Worm (Caenorhabditis elegans) whole organism, young adult: ENCODE measurements around the gene F15G9.5.

ENCODE experiments used
- B0019.2 ChIP-seq: fragments of 200-800 bp; sonication (Bioruptor generic); conservative IDR thresholded peaks from 2 replicates; pipeline ENCODE4 v1.3.6; 2022; ENCODE audit warnings: missing genetic modification reagents, missing genetic modification characterization, missing compliant biosample characterization
- B0336.3 ChIP-seq: fragments of 200-800 bp; sonication (Bioruptor generic); IDR thresholded peaks from 2 replicates; pipeline ENCODE4 v1.3.6; 2022; ENCODE audit warnings: missing genetic modification characterization, missing compliant biosample characterization
- D2030.7 ChIP-seq: fragments of 200-800 bp; sonication (Bioruptor generic); IDR thresholded peaks from 2 replicates; pipeline ENCODE4 v1.3.6; 2022; ENCODE audit warnings: missing genetic modification reagents, missing genetic modification characterization, missing compliant biosample characterization
- F22D6.2 ChIP-seq: sonication (generic microtip); optimal IDR thresholded peaks from 2 replicates; lab custom pipeline; 2016; ENCODE audit warnings: mild to moderate bottlenecking, missing genetic modification characterization, missing compliant biosample characterization
- F33H1.4 ChIP-seq: fragments of 200-800 bp; sonication (Bioruptor generic); IDR thresholded peaks from 2 replicates; pipeline ENCODE4 v1.3.6; 2022; ENCODE audit warnings: missing genetic modification reagents, missing genetic modification characterization, missing compliant biosample characterization
- F55B11.4 ChIP-seq: sonication (generic microtip); optimal IDR thresholded peaks from 2 replicates; lab custom pipeline; 2016; ENCODE audit warnings: missing compliant biosample characterization, missing genetic modification characterization, borderline replicate concordance; ENCODE audit not compliant: insufficient read depth
- F57C9.4 ChIP-seq: sonication (generic microtip); optimal IDR thresholded peaks from 2 replicates; lab custom pipeline; 2017; ENCODE audit warnings: mild to moderate bottlenecking, missing genetic modification characterization, missing compliant biosample characterization
- K11D2.4 ChIP-seq: fragments of 200-800 bp; sonication (Bioruptor generic); IDR thresholded peaks from 2 replicates; pipeline ENCODE4 v1.3.6; 2022; ENCODE audit warnings: missing genetic modification reagents, missing genetic modification characterization, missing compliant biosample characterization
- K12H6.12 ChIP-seq: fragments of 200-800 bp; sonication (Bioruptor generic); optimal IDR thresholded peaks from 2 replicates; lab custom pipeline; 2018; ENCODE audit warnings: mild to moderate bottlenecking, missing genetic modification characterization, missing compliant biosample characterization
- T07F8.4 ChIP-seq: sonication (generic microtip); optimal IDR thresholded peaks from 2 replicates; lab custom pipeline; 2016; ENCODE audit warnings: mild to moderate bottlenecking, missing genetic modification characterization, moderate library complexity, missing compliant biosample characterization
- Y56A3A.18 ChIP-seq: fragments of 200-800 bp; sonication (Bioruptor generic); IDR thresholded peaks from 2 replicates; pipeline ENCODE4 v1.3.6; 2022; ENCODE audit warnings: missing genetic modification reagents, missing genetic modification characterization, missing compliant biosample characterization
- Y67H2A.10 ChIP-seq: fragments of 200-800 bp; sonication (Bioruptor generic); conservative IDR thresholded peaks from 2 replicates; pipeline ENCODE4 v1.3.6; 2022; ENCODE audit warnings: missing genetic modification reagents, missing genetic modification characterization, missing compliant biosample characterization
- aptf-2 ChIP-seq: fragments of 200-800 bp; sonication (Bioruptor generic); conservative IDR thresholded peaks from 2 replicates; pipeline ENCODE4 v1.3.6; 2022; ENCODE audit warnings: missing genetic modification reagents, missing genetic modification characterization, missing compliant biosample characterization
- attf-3 ChIP-seq: fragments of 200-800 bp; sonication (Bioruptor generic); conservative IDR thresholded peaks from 2 replicates; pipeline ENCODE4 v1.3.6; 2022; ENCODE audit warnings: missing genetic modification reagents, missing genetic modification characterization, missing compliant biosample characterization
- bed-1 ChIP-seq: fragments of 200-800 bp; sonication (Bioruptor generic); IDR thresholded peaks from 2 replicates; pipeline ENCODE4 v1.3.6; 2022; ENCODE audit warnings: missing genetic modification reagents, missing genetic modification characterization, missing compliant biosample characterization
- cebp-1 ChIP-seq, 2 experiments: fragments of 200-800 bp in 1 of 2; sonication (Bioruptor generic) in 1 of 2; sonication (generic microtip) in 1 of 2; IDR thresholded peaks in 1 of 2; optimal IDR thresholded peaks in 1 of 2; 2 replicates each; pipeline versions ENCODE4 v1.3.6 to Lab custom; 2017 to 2022; ENCODE audit warnings: missing compliant biosample characterization in 2 of 2, missing genetic modification characterization in 2 of 2, mild to moderate bottlenecking in 1 of 2, missing genetic modification reagents in 1 of 2, moderate library complexity in 1 of 2
- cebp-2 ChIP-seq: fragments of 200-800 bp; sonication (Bioruptor generic); IDR thresholded peaks from 2 replicates; pipeline ENCODE4 v1.3.6; 2022; ENCODE audit warnings: missing genetic modification characterization, missing compliant biosample characterization
- ceh-27 ChIP-seq: fragments of 200-800 bp; sonication (Bioruptor generic); optimal IDR thresholded peaks from 2 replicates; lab custom pipeline; 2018; ENCODE audit warnings: mild to moderate bottlenecking, missing genetic modification characterization, moderate library complexity, missing compliant biosample characterization
- ceh-79 ChIP-seq: sonication (generic microtip); optimal IDR thresholded peaks from 2 replicates; lab custom pipeline; 2017; ENCODE audit warnings: mild to moderate bottlenecking, missing genetic modification characterization, missing compliant biosample characterization
- die-1 ChIP-seq: sonication (generic microtip); optimal IDR thresholded peaks from 2 replicates; lab custom pipeline; 2016; ENCODE audit warnings: missing genotype, mild to moderate bottlenecking, missing genetic modification characterization, missing compliant biosample characterization
- egl-18 ChIP-seq: fragments of 200-800 bp; sonication (Bioruptor generic); IDR thresholded peaks from 2 replicates; pipeline ENCODE4 v1.3.6; 2022; ENCODE audit warnings: missing genetic modification reagents, missing genetic modification characterization, missing compliant biosample characterization
- ets-4 ChIP-seq: fragments of 200-800 bp; sonication (Bioruptor generic); optimal IDR thresholded peaks from 2 replicates; lab custom pipeline; 2018; ENCODE audit warnings: mild to moderate bottlenecking, missing genetic modification characterization, missing compliant biosample characterization
- hmg-1.2 ChIP-seq: fragments of 200-800 bp; sonication (Bioruptor generic); IDR thresholded peaks from 2 replicates; pipeline ENCODE4 v1.3.6; 2022; ENCODE audit warnings: missing genetic modification reagents, missing genetic modification characterization, missing compliant biosample characterization
- hmg-20 ChIP-seq: fragments of 200-800 bp; sonication (Bioruptor generic); IDR thresholded peaks from 2 replicates; pipeline ENCODE4 v1.3.6; 2022; ENCODE audit warnings: missing genetic modification reagents, missing genetic modification characterization, missing compliant biosample characterization
- hsf-1 ChIP-seq: fragments of 200-800 bp; sonication (Bioruptor generic); IDR thresholded peaks from 2 replicates; pipeline ENCODE4 v1.3.6; 2022; ENCODE audit warnings: missing genetic modification reagents, missing genetic modification characterization, missing compliant biosample characterization
- let-526 ChIP-seq: fragments of 200-800 bp; sonication (Bioruptor generic); IDR thresholded peaks from 2 replicates; pipeline ENCODE4 v1.3.6; 2022; ENCODE audit warnings: missing genetic modification reagents, missing genetic modification characterization, missing compliant biosample characterization
- lin-35 ChIP-seq, 3 experiments: fragments of 150-350 bp in 2 of 3; sonication (generic microtip) in 1 of 3; optimal IDR thresholded peaks; 2 replicates each; lab custom pipeline; 2014 to 2018; ENCODE audit warnings: missing biosample characterization in 3 of 3, missing genetic modification characterization in 3 of 3, missing genetic modification reagents in 3 of 3
- lin-40 ChIP-seq: sonication (generic microtip); optimal IDR thresholded peaks from 2 replicates; lab custom pipeline; 2016; ENCODE audit warnings: missing genetic modification characterization, mild to moderate bottlenecking, missing compliant biosample characterization, missing genotype, missing genetic modification reagents
- lin-54 ChIP-seq: fragments of 200-800 bp; sonication (Bioruptor generic); optimal IDR thresholded peaks from 2 replicates; lab custom pipeline; 2018; ENCODE audit warnings: mild to moderate bottlenecking, missing genetic modification characterization, missing compliant biosample characterization
- lsl-1 ChIP-seq: fragments of 200-800 bp; sonication (Bioruptor generic); optimal IDR thresholded peaks from 2 replicates; lab custom pipeline; 2018; ENCODE audit warnings: mild to moderate bottlenecking, missing genetic modification characterization, moderate library complexity, missing compliant biosample characterization
- lsy-27 ChIP-seq: sonication (generic microtip); optimal IDR thresholded peaks from 2 replicates; lab custom pipeline; 2017; ENCODE audit warnings: missing genetic modification characterization, mild to moderate bottlenecking, missing compliant biosample characterization, antibody characterized with exemption, missing genotype, borderline replicate concordance; ENCODE audit not compliant: insufficient read depth
- madf-3 ChIP-seq: fragments of 200-800 bp; sonication (Bioruptor generic); IDR thresholded peaks from 2 replicates; pipeline ENCODE4 v1.3.6; 2022; ENCODE audit warnings: missing genetic modification reagents, missing genetic modification characterization, missing compliant biosample characterization
- mcd-1 ChIP-seq: fragments of 200-800 bp; sonication (Bioruptor generic); IDR thresholded peaks from 2 replicates; pipeline ENCODE4 v1.3.6; 2022; ENCODE audit warnings: missing genetic modification reagents, missing genetic modification characterization, missing compliant biosample characterization
- mel-28 ChIP-seq: sonication (generic microtip); optimal IDR thresholded peaks from 2 replicates; lab custom pipeline; 2016; ENCODE audit warnings: borderline replicate concordance, mild to moderate bottlenecking, missing genetic modification characterization, missing compliant biosample characterization
- mxl-1 ChIP-seq: sonication (generic microtip); optimal IDR thresholded peaks from 2 replicates; lab custom pipeline; 2016; ENCODE audit warnings: missing genetic modification characterization, missing compliant biosample characterization
- nfya-1 ChIP-seq: sonication (generic microtip); optimal IDR thresholded peaks from 2 replicates; lab custom pipeline; 2017; ENCODE audit warnings: antibody characterized with exemption, missing compliant biosample characterization, missing genetic modification characterization, borderline replicate concordance; ENCODE audit not compliant: insufficient read depth
- nfyb-1 ChIP-seq: fragments of 200-800 bp; sonication (Bioruptor generic); IDR thresholded peaks from 2 replicates; pipeline ENCODE4 v1.3.6; 2022; ENCODE audit warnings: missing genetic modification reagents, missing genetic modification characterization, missing compliant biosample characterization
- nhr-90 ChIP-seq: sonication (generic microtip); optimal IDR thresholded peaks from 2 replicates; lab custom pipeline; 2016; ENCODE audit warnings: missing genotype, mild to moderate bottlenecking, missing genetic modification characterization, missing compliant biosample characterization
- pha-4 ChIP-seq: fragments of 150-350 bp; sonication (generic microtip); optimal IDR thresholded peaks from 2 replicates; lab custom pipeline; 2014; ENCODE audit warnings: missing biosample characterization, missing genetic modification reagents, missing genetic modification characterization
- rcor-1 ChIP-seq: fragments of 200-800 bp; sonication (Bioruptor generic); IDR thresholded peaks from 2 replicates; pipeline ENCODE4 v1.3.6; 2022; ENCODE audit warnings: missing genetic modification reagents, missing genetic modification characterization, missing compliant biosample characterization
- rec-8 ChIP-seq, 2 experiments: sonication (generic microtip); optimal IDR thresholded peaks; 2 replicates each; lab custom pipeline; 2016; ENCODE audit warnings: mild to moderate bottlenecking in 2 of 2, missing genetic modification characterization in 2 of 2, missing genetic modification reagents in 2 of 2, missing genotype in 2 of 2, missing biosample characterization in 1 of 2, missing compliant biosample characterization in 1 of 2, moderate library complexity in 1 of 2
- repo-1 ChIP-seq: sonication (generic microtip); optimal IDR thresholded peaks from 2 replicates; lab custom pipeline; 2017; ENCODE audit warnings: mild to moderate bottlenecking, missing genetic modification characterization, missing compliant biosample characterization
- sptf-2 ChIP-seq: fragments of 200-800 bp; sonication (Bioruptor generic); optimal IDR thresholded peaks from 2 replicates; lab custom pipeline; 2018; ENCODE audit warnings: mild to moderate bottlenecking, missing genetic modification characterization, missing compliant biosample characterization
- tbp1 ChIP-seq: fragments of 200-800 bp; sonication (Bioruptor generic); optimal IDR thresholded peaks from 2 replicates; lab custom pipeline; 2018; ENCODE audit warnings: mild to moderate bottlenecking, missing genetic modification characterization, missing compliant biosample characterization
- xnd-1 ChIP-seq: sonication (generic microtip); optimal IDR thresholded peaks from 2 replicates; lab custom pipeline; 2016; ENCODE audit warnings: missing genotype, missing genetic modification reagents, missing genetic modification characterization, missing compliant biosample characterization
- ztf-18 ChIP-seq: sonication (generic microtip); optimal IDR thresholded peaks from 2 replicates; lab custom pipeline; 2016; ENCODE audit warnings: missing genotype, mild to moderate bottlenecking, missing genetic modification characterization, missing compliant biosample characterization

The F15G9.5 gene

ce11 chrX:9742058-9742457 is 4.4 kb upstream of the F15G9.5 start:
- TF ChIP-seq pha-4 (tag; lab: Kevin White, UChicago) (no peak), hsf-1 (GFP tag; lab: Robert Waterston, UW) (no peak), attf-3 (GFP tag; lab: Robert Waterston, UW) (no peak), cebp-1 (GFP tag; IDR thresholded peaks at IDR 0.05; lab: Robert Waterston, UW) (no peak), cebp-1 (tag; optimal IDR thresholded peaks at IDR 0.05; lab: Kevin White, UChicago) (no peak), F22D6.2 (tag; lab: Kevin White, UChicago) (no peak), nfya-1 (tag; lab: Kevin White, UChicago) (no peak), mxl-1 (no peak), F55B11.4 (tag; lab: Kevin White, UChicago) (no peak), hmg-1.2 (GFP tag; lab: Robert Waterston, UW) (no peak), rcor-1 (GFP tag; lab: Robert Waterston, UW) (no peak), ceh-27 (GFP tag; lab: Kevin White, UChicago) (no peak), B0336.3 (GFP tag; lab: Robert Waterston, UW) (no peak), lsy-27 (tag; lab: Kevin White, UChicago) (no peak), K11D2.4 (no peak), xnd-1 (tag; lab: Kevin White, UChicago) (no peak), die-1 (no peak), ztf-18 (tag; lab: Kevin White, UChicago) (no peak), F33H1.4 (no peak)

- TF ChIP-seq nfyb-1 (GFP tag; lab: Robert Waterston, UW) = no peak
- no peak for TF ChIP-seq mxl-1
- no peak for TF ChIP-seq lin-54 (GFP tag; lab: Kevin White, UChicago)
- TF ChIP-seq cebp-2 = no peak
- TF ChIP-seq lsy-27 (tag; lab: Kevin White, UChicago) = no peak
- TF ChIP-seq mel-28 = no peak
- no peak for TF ChIP-seq D2030.7
- no peak for TF ChIP-seq T07F8.4
- no peak for TF ChIP-seq Y67H2A.10 (GFP tag; lab: Robert Waterston, UW)
- TF ChIP-seq ceh-79 (tag; lab: Kevin White, UChicago) = no peak
- no peak for TF ChIP-seq lsl-1 (GFP tag; lab: Kevin White, UChicago)
- TF ChIP-seq sptf-2 = no peak
- TF ChIP-seq egl-18 = no peak
- TF ChIP-seq ets-4 (GFP tag; lab: Kevin White, UChicago) = no peak
- no peak for TF ChIP-seq bed-1
- no peak for TF ChIP-seq B0019.2 (GFP tag; lab: Robert Waterston, UW)
- TF ChIP-seq rec-8 (tag; optimal IDR thresholded peaks at IDR 0.05; lab: Kevin White, UChicago) = no peak
- no peak for TF ChIP-seq let-526 (GFP tag; lab: Robert Waterston, UW)
Observed at ce11 chrX:9735479-9735878, 2.2 kb downstream of the F15G9.5 start.

ce11 chrX:9719070-9719469 is 18.6 kb downstream of the F15G9.5 start:
- TF ChIP-seq lin-35 (GFP tag; optimal IDR thresholded peaks at IDR 0.05; lab: Kevin White, UChicago) (no peak), madf-3 (no peak), mcd-1 (no peak), nhr-90 (no peak), tbp1 (GFP tag; lab: Kevin White, UChicago) (no peak), rec-8 (tag; optimal IDR thresholded peaks at IDR 0.05; lab: Kevin White, UChicago) (no peak), hsf-1 (GFP tag; lab: Robert Waterston, UW) (no peak), hmg-20 (GFP tag; lab: Robert Waterston, UW) (no peak), repo-1 (tag; lab: Kevin White, UChicago) (no peak), B0019.2 (GFP tag; lab: Robert Waterston, UW) (no peak), aptf-2 (GFP tag; lab: Robert Waterston, UW) (no peak), nfya-1 (tag; lab: Kevin White, UChicago) (no peak), F57C9.4 (no peak), K12H6.12 (tag; lab: Kevin White, UChicago) (no peak), F22D6.2 (tag; lab: Kevin White, UChicago) (no peak), Y56A3A.18 (GFP tag; lab: Robert Waterston, UW) (no peak), lin-40 (tag; lab: Kevin White, UChicago) (no peak)
